Worm (Caenorhabditis elegans) whole organism, midembryonic: ENCODE measurements around the gene Y62H9A.8.

Source experiments
- T22C8.4 ChIP-seq: fragments of 200-800 bp; sonication (Bioruptor generic); IDR thresholded peaks from 2 replicates; pipeline ENCODE4 v1.3.6; 2022; ENCODE audit warnings: missing genetic modification characterization, missing compliant biosample characterization
- cog-1 ChIP-seq: sonication (generic microtip); optimal IDR thresholded peaks from 2 replicates; lab custom pipeline; 2016; ENCODE audit warnings: missing genetic modification characterization, missing compliant biosample characterization
- flt-1 ChIP-seq: fragments of 200-800 bp; sonication (Bioruptor generic); IDR thresholded peaks from 2 replicates; pipeline ENCODE4 v1.3.6; 2022; ENCODE audit warnings: missing genetic modification characterization, missing compliant biosample characterization
- klf-2 ChIP-seq: fragments of 200-800 bp; sonication (Bioruptor generic); conservative IDR thresholded peaks from 2 replicates; pipeline ENCODE4 v1.3.6; 2022; ENCODE audit warnings: missing genetic modification reagents, missing genetic modification characterization, missing compliant biosample characterization
- med-1 ChIP-seq: sonication (generic microtip); optimal IDR thresholded peaks from 2 replicates; lab custom pipeline; 2017; ENCODE audit warnings: missing genetic modification characterization, mild to moderate bottlenecking, missing compliant biosample characterization, antibody characterized with exemption, missing genetic modification reagents; ENCODE audit not compliant: insufficient read depth
- ref-1 ChIP-seq: fragments of 200-800 bp; sonication (Bioruptor generic); conservative IDR thresholded peaks from 2 replicates; pipeline ENCODE4 v1.3.6; 2022; ENCODE audit warnings: missing genetic modification reagents, missing genetic modification characterization, missing compliant biosample characterization
- tab-1 ChIP-seq: fragments of 200-800 bp; sonication (Bioruptor generic); IDR thresholded peaks from 2 replicates; pipeline ENCODE4 v1.3.6; 2022; ENCODE audit warnings: missing genetic modification characterization, missing compliant biosample characterization
- ztf-23 ChIP-seq: fragments of 200-800 bp; sonication (Bioruptor generic); IDR thresholded peaks from 2 replicates; pipeline ENCODE4 v1.3.6; 2022; ENCODE audit warnings: missing genetic modification reagents, missing genetic modification characterization, missing compliant biosample characterization
- ztf-29 ChIP-seq: fragments of 200-800 bp; sonication (Bioruptor generic); IDR thresholded peaks from 2 replicates; pipeline ENCODE4 v1.3.6; 2022; ENCODE audit warnings: missing genetic modification reagents, missing genetic modification characterization, missing compliant biosample characterization

Gene Y62H9A.8

ce11 chrX:11924158-11924557 is 31.9 kb upstream of the Y62H9A.8 start, which contains the start of gene F55G7.1:
TSS of gene F55G7.1 (plus strand) at chrX:11924433.
- no peak for TF ChIP-seq tab-1 (GFP tag; lab: Robert Waterston, UW)
- TF ChIP-seq klf-2, result no peak
- no peak for TF ChIP-seq ztf-23 (GFP tag; lab: Robert Waterston, UW)
- no peak for TF ChIP-seq med-1 (GFP tag; lab: Kevin White, UChicago)
- no peak for TF ChIP-seq ref-1 (GFP tag; lab: Robert Waterston, UW)
- TF ChIP-seq ztf-29, result no peak
- no peak for TF ChIP-seq flt-1
- TF ChIP-seq T22C8.4 (GFP tag; lab: Robert Waterston, UW), result no peak

DNA sequence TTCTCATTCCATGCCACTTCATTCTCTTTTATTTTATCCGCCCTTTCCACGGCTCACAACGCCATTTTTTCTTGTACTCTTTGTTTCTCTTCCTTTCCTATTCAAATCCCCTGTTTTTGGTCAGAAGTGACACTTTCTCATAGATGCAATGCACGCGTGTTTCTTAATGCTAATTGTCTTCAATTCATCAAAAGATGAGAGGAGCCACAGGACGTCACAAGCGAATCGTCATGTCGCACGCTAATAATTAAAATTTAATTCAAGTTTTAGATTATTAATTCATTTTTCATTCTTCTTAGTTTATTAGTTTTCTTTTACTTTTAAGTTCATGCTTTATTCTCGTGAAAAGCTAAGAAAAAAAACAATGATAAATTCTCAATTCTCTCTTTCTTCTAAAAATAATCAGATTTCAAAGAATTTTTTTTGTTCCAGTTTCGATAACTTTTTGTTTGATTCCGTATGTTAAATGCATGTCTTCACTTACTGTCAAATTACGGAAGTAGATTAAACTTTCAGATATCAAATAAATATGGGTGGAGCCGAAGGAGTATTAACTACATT is 28.6 kb upstream of the Y62H9A.8 start, which contains the start of gene Y62H9A.14:
TSS of gene Y62H9A.14 (plus strand) at position 511 of the 561 bp plus-strand sequence.
- TF ChIP-seq ref-1 (GFP tag; lab: Robert Waterston, UW), result no peak
- TF ChIP-seq cog-1 (tag; lab: Kevin White, UChicago), result no peak
- no peak for TF ChIP-seq med-1 (GFP tag; lab: Kevin White, UChicago)
- no peak for TF ChIP-seq ztf-29
- TF ChIP-seq tab-1 (GFP tag; lab: Robert Waterston, UW), result no peak
- no peak for TF ChIP-seq flt-1

- TF ChIP-seq ref-1 (GFP tag; lab: Robert Waterston, UW), result no peak
- TF ChIP-seq ztf-23 (GFP tag; lab: Robert Waterston, UW), result no peak
- no peak for TF ChIP-seq ztf-29
- TF ChIP-seq cog-1 (tag; lab: Kevin White, UChicago), result no peak
- no peak for TF ChIP-seq klf-2
- no peak for TF ChIP-seq T22C8.4 (GFP tag; lab: Robert Waterston, UW)
- no peak for TF ChIP-seq tab-1 (GFP tag; lab: Robert Waterston, UW)
- no peak for TF ChIP-seq med-1 (GFP tag; lab: Kevin White, UChicago)
- no peak for TF ChIP-seq flt-1
Measured at ce11 chrX:11917994-11918393, 25.8 kb upstream of the Y62H9A.8 start, which contains the start of gene Y62H9A.16. TSS of gene Y62H9A.16 (plus strand) at chrX:11918294.

DNA sequence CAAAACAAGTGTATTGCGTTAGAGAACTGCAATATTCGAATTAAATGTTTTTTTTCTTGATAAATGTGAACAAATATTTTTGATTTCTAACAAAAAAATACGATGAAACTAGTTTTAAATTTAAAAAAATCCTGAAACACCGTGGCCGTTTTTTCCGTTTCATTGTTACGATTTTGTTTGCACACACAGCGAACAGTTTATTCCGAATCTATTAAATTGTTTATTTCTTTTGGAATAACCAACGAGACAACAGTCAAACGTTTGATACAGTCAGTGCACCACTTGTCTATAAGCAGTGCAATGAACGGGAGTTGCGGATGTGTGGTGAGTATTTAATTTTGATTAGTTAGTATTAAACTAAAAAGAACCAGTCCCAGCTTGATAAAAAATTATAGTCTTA is 24.5 kb upstream of the Y62H9A.8 start, which contains the start of gene Y62H9A.13:
TSS of gene Y62H9A.13 (plus strand) at position 301 of the 400 bp plus-strand sequence.
- TF ChIP-seq T22C8.4 (GFP tag; lab: Robert Waterston, UW) (no peak), tab-1 (GFP tag; lab: Robert Waterston, UW) (no peak), ztf-23 (GFP tag; lab: Robert Waterston, UW) (no peak), flt-1 (no peak), ref-1 (GFP tag; lab: Robert Waterston, UW) (no peak), klf-2 (no peak), med-1 (GFP tag; lab: Kevin White, UChicago) (no peak), ztf-29 (no peak), cog-1 (tag; lab: Kevin White, UChicago) (no peak)

- TF ChIP-seq klf-2, result no peak
Measured at ce11 chrX:11913824-11914223, 21.6 kb upstream of the Y62H9A.8 start, which contains the start of gene Y62H9A.12. TSS of gene Y62H9A.12 (plus strand) at chrX:11914124.

DNA sequence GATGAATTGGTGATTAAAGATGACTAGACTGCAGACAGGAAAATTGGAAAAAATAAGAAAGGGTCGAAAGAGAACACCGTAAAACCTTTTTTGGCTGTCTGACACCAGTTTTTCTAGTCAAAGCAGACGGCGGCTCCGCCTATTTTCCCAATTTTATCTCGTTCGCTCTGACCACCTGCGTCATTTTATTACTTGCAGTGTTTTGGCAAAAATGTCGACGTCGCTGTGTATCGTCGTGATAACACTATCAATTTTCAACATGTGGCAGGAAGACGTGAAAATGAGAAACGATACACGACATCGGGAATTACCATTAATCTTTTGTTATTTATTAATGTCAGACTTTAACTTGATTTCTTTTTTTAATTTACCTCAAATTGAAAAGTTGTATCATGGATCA is 17.8 kb upstream of the Y62H9A.8 start, which contains the start of gene Y62H9A.15:
TSS of gene Y62H9A.15 (minus strand) at position 100 of the 400 bp plus-strand sequence.
- TF ChIP-seq cog-1 (tag; lab: Kevin White, UChicago) (no peak), flt-1 (no peak), klf-2 (no peak), T22C8.4 (GFP tag; lab: Robert Waterston, UW) (no peak), ref-1 (GFP tag; lab: Robert Waterston, UW) (no peak), ztf-29 (no peak), ztf-23 (GFP tag; lab: Robert Waterston, UW) (no peak), tab-1 (GFP tag; lab: Robert Waterston, UW) (no peak), med-1 (GFP tag; lab: Kevin White, UChicago) (no peak)

DNA sequence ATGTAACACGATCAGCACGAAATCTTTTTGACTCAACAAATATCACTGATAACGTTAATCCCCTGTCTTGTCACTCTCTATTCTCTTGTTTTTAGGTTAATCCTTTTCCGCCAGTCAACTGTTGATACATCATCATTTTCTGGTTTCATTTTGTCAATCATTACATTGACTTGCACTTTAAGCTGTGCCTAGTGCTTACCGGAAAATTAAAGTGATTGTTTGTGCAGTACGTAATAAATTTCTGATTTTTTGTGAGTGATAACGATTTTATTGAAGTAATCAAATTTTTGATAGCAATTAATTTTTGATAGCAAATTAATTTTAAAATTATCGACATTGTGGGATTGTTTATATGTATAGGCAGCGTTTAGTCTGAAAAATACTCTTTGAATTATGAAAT is 16.9 kb upstream of the Y62H9A.8 start:
- TF ChIP-seq ztf-23 (GFP tag; lab: Robert Waterston, UW) (no peak), klf-2 (no peak), tab-1 (GFP tag; lab: Robert Waterston, UW) (no peak), flt-1 (no peak), med-1 (GFP tag; lab: Kevin White, UChicago) (no peak), ztf-29 (no peak), T22C8.4 (GFP tag; lab: Robert Waterston, UW) (no peak), ref-1 (GFP tag; lab: Robert Waterston, UW) (no peak), cog-1 (tag; lab: Kevin White, UChicago) (no peak)

- TF ChIP-seq cog-1 (tag; lab: Kevin White, UChicago) (no peak), med-1 (GFP tag; lab: Kevin White, UChicago) (no peak), ref-1 (GFP tag; lab: Robert Waterston, UW) (no peak), klf-2 (no peak), tab-1 (GFP tag; lab: Robert Waterston, UW) (no peak), T22C8.4 (GFP tag; lab: Robert Waterston, UW) (no peak), ztf-29 (no peak), flt-1 (no peak), ztf-23 (GFP tag; lab: Robert Waterston, UW) (no peak)
Measured at ce11 chrX:11908226-11908625, 16.0 kb upstream of the Y62H9A.8 start.

ce11 chrX:11907263-11907662 is 15.0 kb upstream of the Y62H9A.8 start, which contains the start of gene Y62H9A.11:
TSS of gene Y62H9A.11 (minus strand) at chrX:11907363.
- no peak for TF ChIP-seq med-1 (GFP tag; lab: Kevin White, UChicago)
- no peak for TF ChIP-seq ref-1 (GFP tag; lab: Robert Waterston, UW)
- TF ChIP-seq flt-1, result no peak
- no peak for TF ChIP-seq tab-1 (GFP tag; lab: Robert Waterston, UW)
- TF ChIP-seq ztf-29, result no peak
- no peak for TF ChIP-seq cog-1 (tag; lab: Kevin White, UChicago)
- TF ChIP-seq klf-2, result no peak
- TF ChIP-seq T22C8.4 (GFP tag; lab: Robert Waterston, UW), result no peak
- TF ChIP-seq ztf-23 (GFP tag; lab: Robert Waterston, UW), result no peak
